Fruit fly (Drosophila melanogaster) whole organism, prepupa: Measurements from ENCODE around the gene erm.

Experiments
- CG11902 ChIP-seq: fragments of 200-800 bp; sonication (Bioruptor generic); optimal IDR thresholded peaks from 3 replicates; lab custom pipeline; 2016; ENCODE audit warnings: missing biosample characterization, missing genetic modification characterization
- CG34406 ChIP-seq: fragments of 200-800 bp; sonication (Bioruptor generic); optimal IDR thresholded peaks from 3 replicates; lab custom pipeline; 2016; ENCODE audit warnings: missing biosample characterization, missing genetic modification characterization
- Eip78C ChIP-seq: fragments of 200-800 bp; sonication (Bioruptor generic); peaks from one replicate; lab custom pipeline; 2016; ENCODE audit warnings: missing biosample characterization, missing genetic modification characterization
- Eip93F ChIP-seq: fragments of 200-800 bp; sonication (Bioruptor generic); optimal IDR thresholded peaks from 2 replicates; lab custom pipeline; 2016; ENCODE audit warnings: missing biosample characterization, mild to moderate bottlenecking, missing genetic modification characterization
- Lpt ChIP-seq: fragments of 200-800 bp; sonication (Bioruptor generic); optimal IDR thresholded peaks from 3 replicates; lab custom pipeline; 2016; ENCODE audit warnings: missing biosample characterization, missing genetic modification characterization
- acj6 ChIP-seq: fragments of 200-800 bp; sonication (Bioruptor generic); optimal IDR thresholded peaks from 3 replicates; lab custom pipeline; 2016; ENCODE audit warnings: missing biosample characterization, missing genetic modification characterization

DNA sequence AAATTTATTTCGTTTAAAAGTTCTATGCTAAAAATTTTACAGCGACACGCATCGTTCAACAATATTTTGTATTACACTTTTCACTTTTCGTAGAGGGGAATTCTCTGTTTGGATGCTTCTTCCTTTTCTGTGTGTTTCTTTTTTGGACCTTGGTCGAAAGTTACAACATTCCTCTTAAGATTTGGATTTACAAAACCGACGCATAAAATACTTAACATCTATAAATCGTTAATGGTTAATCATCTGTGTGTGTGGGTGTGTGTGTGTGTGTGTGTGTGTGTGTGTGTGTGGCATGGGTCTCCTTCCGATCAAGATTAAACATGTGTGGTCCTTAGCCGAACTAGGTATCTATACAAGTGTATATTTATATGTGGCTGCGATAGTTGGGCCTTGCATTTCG, 5.3 kb upstream of the erm start:
- TF ChIP-seq CG34406 (GFP tag; lab: Kevin White, UChicago), result no peak
- no peak for TF ChIP-seq CG11902 (GFP tag; lab: Kevin White, UChicago)
- no peak for TF ChIP-seq Lpt (GFP tag; lab: Kevin White, UChicago)
- no peak for TF ChIP-seq acj6 (GFP tag; lab: Kevin White, UChicago)
- no peak for TF ChIP-seq Eip78C (GFP tag; lab: Kevin White, UChicago)
- no peak for TF ChIP-seq Eip93F (GFP tag; lab: Kevin White, UChicago)
